Worm (Caenorhabditis elegans) whole organism, L2 larva: ENCODE results near the gene pmp-1.

Experiments
- C34F6.9 ChIP-seq: fragments of 150-350 bp; optimal IDR thresholded peaks from 2 replicates; lab custom pipeline; 2014; ENCODE audit warnings: missing biosample characterization, missing genetic modification characterization
- F13H6.1 ChIP-seq: sonication (generic microtip); optimal IDR thresholded peaks from 2 replicates; lab custom pipeline; 2016; ENCODE audit warnings: missing genetic modification characterization, missing compliant biosample characterization
- R02D3.7 ChIP-seq: fragments of 150-350 bp; optimal IDR thresholded peaks from 2 replicates; lab custom pipeline; 2014; ENCODE audit warnings: missing biosample characterization, missing genetic modification characterization
- Y55F3AM.14 ChIP-seq: fragments of 200-800 bp; sonication (Bioruptor generic); optimal IDR thresholded peaks from 2 replicates; lab custom pipeline; 2018; ENCODE audit warnings: mild to moderate bottlenecking, missing genetic modification characterization, missing compliant biosample characterization
- ZK546.5 ChIP-seq: sonication (generic microtip); optimal IDR thresholded peaks from 2 replicates; lab custom pipeline; 2017; ENCODE audit warnings: missing biosample characterization, missing genetic modification characterization
- alr-1 ChIP-seq: fragments of 150-350 bp; optimal IDR thresholded peaks from 2 replicates; lab custom pipeline; 2014; ENCODE audit warnings: missing biosample characterization, missing genetic modification characterization
- aly-2 ChIP-seq: fragments of 150-350 bp; optimal IDR thresholded peaks from 2 replicates; lab custom pipeline; 2014; ENCODE audit warnings: missing biosample characterization, missing genetic modification characterization
- ama-1 ChIP-seq: fragments of 150-350 bp; optimal IDR thresholded peaks from 2 replicates; lab custom pipeline; 2018; ENCODE audit warnings: inconsistent platforms
- ceh-16 ChIP-seq: fragments of 150-350 bp; optimal IDR thresholded peaks from 2 replicates; lab custom pipeline; 2014; ENCODE audit warnings: missing biosample characterization, missing genetic modification characterization
- ceh-82 ChIP-seq: fragments of 150-350 bp; optimal IDR thresholded peaks from 2 replicates; lab custom pipeline; 2014; ENCODE audit warnings: missing biosample characterization, missing genetic modification characterization
- crh-2 ChIP-seq: sonication (generic microtip); optimal IDR thresholded peaks from 2 replicates; lab custom pipeline; 2017; ENCODE audit warnings: missing biosample characterization, missing genetic modification characterization
- egl-27 ChIP-seq: sonication (generic microtip); optimal IDR thresholded peaks from 3 replicates; lab custom pipeline; 2017; ENCODE audit warnings: missing biosample characterization, missing genetic modification reagents, missing genetic modification characterization
- elt-1 ChIP-seq: fragments of 150-350 bp; optimal IDR thresholded peaks from 2 replicates; lab custom pipeline; 2014; ENCODE audit warnings: missing biosample characterization, missing genetic modification characterization
- elt-3 ChIP-seq: sonication (generic microtip); optimal IDR thresholded peaks from 2 replicates; lab custom pipeline; 2017; ENCODE audit warnings: missing biosample characterization, missing genetic modification characterization
- fos-1 ChIP-seq: fragments of 150-350 bp; optimal IDR thresholded peaks from 2 replicates; lab custom pipeline; 2014; ENCODE audit warnings: missing biosample characterization, missing genetic modification characterization
- gmeb-1 ChIP-seq: fragments of 150-350 bp; optimal IDR thresholded peaks from 2 replicates; lab custom pipeline; 2014; ENCODE audit warnings: missing biosample characterization, missing genetic modification characterization
- lin-11 ChIP-seq: fragments of 150-350 bp; sonication (generic microtip); optimal IDR thresholded peaks from 2 replicates; lab custom pipeline; 2014; ENCODE audit warnings: missing biosample characterization, missing genetic modification characterization, inconsistent platforms, mixed read lengths
- lin-13 ChIP-seq: fragments of 150-350 bp; optimal IDR thresholded peaks from 2 replicates; lab custom pipeline; 2014; ENCODE audit warnings: missing biosample characterization, missing genetic modification reagents, missing genetic modification characterization
- lsy-2 ChIP-seq, 2 experiments: fragments of 150-350 bp in 1 of 2; sonication (generic microtip) in 1 of 2; optimal IDR thresholded peaks; 2 replicates each; lab custom pipeline; 2014 to 2017; ENCODE audit warnings: missing biosample characterization in 2 of 2, missing genetic modification characterization in 2 of 2
- mab-5 ChIP-seq: fragments of 150-350 bp; optimal IDR thresholded peaks from 2 replicates; lab custom pipeline; 2014; ENCODE audit warnings: missing biosample characterization, missing genetic modification characterization
- mbf-1 ChIP-seq: sonication (generic microtip); optimal IDR thresholded peaks from 2 replicates; lab custom pipeline; 2017; ENCODE audit warnings: missing biosample characterization, missing genetic modification characterization
- nhr-129 ChIP-seq: fragments of 150-350 bp; optimal IDR thresholded peaks from 2 replicates; lab custom pipeline; 2014; ENCODE audit warnings: missing biosample characterization, missing genetic modification characterization
- nhr-237 ChIP-seq: fragments of 150-350 bp; optimal IDR thresholded peaks from 2 replicates; lab custom pipeline; 2014; ENCODE audit warnings: missing biosample characterization, missing genetic modification characterization
- nhr-25 ChIP-seq: fragments of 150-350 bp; sonication (generic microtip); optimal IDR thresholded peaks from 3 replicates; lab custom pipeline; 2014; ENCODE audit warnings: missing biosample characterization, missing genetic modification characterization
- nhr-6 ChIP-seq: fragments of 150-350 bp; optimal IDR thresholded peaks from 2 replicates; lab custom pipeline; 2014; ENCODE audit warnings: missing biosample characterization, missing genetic modification characterization
- nhr-77 ChIP-seq: fragments of 150-350 bp; optimal IDR thresholded peaks from 2 replicates; lab custom pipeline; 2014; ENCODE audit warnings: missing biosample characterization, missing genetic modification characterization
- sem-4 ChIP-seq: fragments of 150-350 bp; optimal IDR thresholded peaks from 2 replicates; lab custom pipeline; 2014; ENCODE audit warnings: missing biosample characterization, missing genetic modification reagents, missing genetic modification characterization
- skn-1 ChIP-seq: sonication (generic microtip); optimal IDR thresholded peaks from 2 replicates; lab custom pipeline; 2017; ENCODE audit warnings: missing biosample characterization, missing genetic modification characterization
- sma-3 ChIP-seq: sonication (generic microtip); optimal IDR thresholded peaks from 2 replicates; lab custom pipeline; 2016; ENCODE audit warnings: missing genetic modification reagents, missing genetic modification characterization, missing compliant biosample characterization
- sma-9 ChIP-seq, 2 experiments: fragments of 150-350 bp in 1 of 2; sonication (generic microtip) in 1 of 2; optimal IDR thresholded peaks; 2 replicates each; lab custom pipeline; 2014 to 2016; ENCODE audit warnings: missing genetic modification characterization in 2 of 2, mild to moderate bottlenecking in 1 of 2, missing biosample characterization in 1 of 2, missing compliant biosample characterization in 1 of 2, missing genetic modification reagents in 1 of 2, moderate library complexity in 1 of 2
- unc-39 ChIP-seq: fragments of 150-350 bp; optimal IDR thresholded peaks from 2 replicates; lab custom pipeline; 2014; ENCODE audit warnings: missing biosample characterization, missing genetic modification characterization
- unc-55 ChIP-seq: fragments of 150-350 bp; sonication (generic microtip); optimal IDR thresholded peaks from 3 replicates; lab custom pipeline; 2014; ENCODE audit warnings: missing biosample characterization, missing genetic modification reagents, missing genetic modification characterization
- unc-62 ChIP-seq: fragments of 150-350 bp; optimal IDR thresholded peaks from 2 replicates; lab custom pipeline; 2014; ENCODE audit warnings: missing biosample characterization, missing genetic modification reagents, missing genetic modification characterization
- zag-1 ChIP-seq: fragments of 150-350 bp; optimal IDR thresholded peaks from 2 replicates; lab custom pipeline; 2014; ENCODE audit warnings: missing biosample characterization, missing genetic modification characterization
- ztf-1 ChIP-seq: fragments of 200-800 bp; sonication (Bioruptor generic); conservative IDR thresholded peaks from 2 replicates; pipeline ENCODE4 v1.3.6; 2022; ENCODE audit warnings: missing genetic modification characterization, missing compliant biosample characterization
- ztf-4 ChIP-seq: fragments of 150-350 bp; optimal IDR thresholded peaks from 2 replicates; lab custom pipeline; 2014; ENCODE audit warnings: missing biosample characterization, missing genetic modification characterization

The pmp-1 gene

ce11 chrII:6890095-6890494 lies 6.5 kb upstream of the pmp-1 start, which contains the start of gene acer-1:
Gene acer-1 (minus strand): TSS chrII:6890400.
- no peak for TF ChIP-seq ZK546.5 (tag; lab: Kevin White, UChicago)
- no peak for TF ChIP-seq nhr-77
- peak; percentile 21 for TF ChIP-seq nhr-129
- peak; percentile 28 for TF ChIP-seq Y55F3AM.14 (GFP tag; lab: Kevin White, UChicago)
- TF ChIP-seq ama-1, result peak; percentile 49
- no peak for TF ChIP-seq aly-2 (tag; lab: Kevin White, UChicago)
- TF ChIP-seq ceh-16 (tag; lab: Kevin White, UChicago), result no peak
- no peak for TF ChIP-seq unc-62 (GFP tag; lab: Kevin White, UChicago)
- no peak for TF ChIP-seq lin-11 (tag; lab: Kevin White, UChicago)
- no peak for TF ChIP-seq zag-1 (tag; lab: Kevin White, UChicago)
- TF ChIP-seq lsy-2 (tag; optimal IDR thresholded peaks at IDR 0.05; lab: Kevin White, UChicago), result no peak
- TF ChIP-seq, all 48 proteins: peak for 3

- TF ChIP-seq nhr-77 (no peak), elt-3 (tag; lab: Kevin White, UChicago) (no peak), C34F6.9 (tag; lab: Kevin White, UChicago) (no peak), alr-1 (no peak), nhr-25 (tag; lab: Kevin White, UChicago) (no peak), gmeb-1 (tag; lab: Kevin White, UChicago) (peak; percentile 15), egl-27 (tag; lab: Kevin White, UChicago) (no peak), Y55F3AM.14 (GFP tag; lab: Kevin White, UChicago) (no peak), mbf-1 (no peak)
- TF ChIP-seq, all 48 proteins: peak for 1
Measured at ce11 chrII:6889580-6889922, 6.0 kb upstream of the pmp-1 start.

- TF ChIP-seq ama-1 (peak; percentile 81), ceh-16 (tag; lab: Kevin White, UChicago) (peak; percentile 3), F13H6.1 (tag; lab: Kevin White, UChicago) (no peak)
Measured at ce11 chrII:6888661-6889579, 5.4 kb upstream of the pmp-1 start.

- TF ChIP-seq elt-1 (tag; lab: Kevin White, UChicago), result no peak
- no peak for TF ChIP-seq ceh-82 (tag; lab: Kevin White, UChicago)
- peak; percentile 89 for TF ChIP-seq ztf-4 (tag; lab: Kevin White, UChicago)
- TF ChIP-seq mbf-1, result no peak
- TF ChIP-seq unc-55, result peak; percentile 18
- no peak for TF ChIP-seq ceh-16 (tag; lab: Kevin White, UChicago)
- TF ChIP-seq unc-39 (tag; lab: Kevin White, UChicago), result no peak
- TF ChIP-seq nhr-237 (tag; lab: Kevin White, UChicago), result no peak
- TF ChIP-seq C34F6.9 (tag; lab: Kevin White, UChicago), result peak; percentile 16
- TF ChIP-seq nhr-6 (tag; lab: Kevin White, UChicago), result peak; percentile 46
- TF ChIP-seq sem-4 (tag; lab: Kevin White, UChicago), result peak; percentile 32
- peak; percentile 49 for TF ChIP-seq sma-9 (GFP tag; optimal IDR thresholded peaks at IDR 0.05; lab: Kevin White, UChicago)
- no peak for TF ChIP-seq sma-9 (tag; optimal IDR thresholded peaks at IDR 0.05; lab: Kevin White, UChicago)
- no peak for TF ChIP-seq ztf-1 (GFP tag; lab: Robert Waterston, UW)
- peak; percentile 68 for TF ChIP-seq lin-13 (GFP tag; lab: Kevin White, UChicago)
- no peak for TF ChIP-seq skn-1
- peak; percentile 62 for TF ChIP-seq gmeb-1 (tag; lab: Kevin White, UChicago)
- peak in 1 of 2 experiments; percentile 74 for TF ChIP-seq lsy-2 (tag; optimal IDR thresholded peaks at IDR 0.05; lab: Kevin White, UChicago)
- TF ChIP-seq fos-1 (tag; lab: Kevin White, UChicago), result no peak
- peak; percentile 3 for TF ChIP-seq mab-5 (tag; lab: Kevin White, UChicago)
- TF ChIP-seq crh-2 (tag; lab: Kevin White, UChicago), result peak; percentile 79
- TF ChIP-seq Y55F3AM.14 (GFP tag; lab: Kevin White, UChicago), result peak; percentile 42
- no peak for TF ChIP-seq R02D3.7 (tag; lab: Kevin White, UChicago)
- no peak for TF ChIP-seq unc-62 (GFP tag; lab: Kevin White, UChicago)
- TF ChIP-seq F13H6.1 (tag; lab: Kevin White, UChicago), result peak; percentile 35
- peak; percentile 36 for TF ChIP-seq sma-3
- peak; percentile 25 for TF ChIP-seq nhr-25 (tag; lab: Kevin White, UChicago)
- no peak for TF ChIP-seq egl-27 (tag; lab: Kevin White, UChicago)
- peak; percentile 36 for TF ChIP-seq nhr-129
- peak; percentile 63 for TF ChIP-seq ama-1
Measured at ce11 chrII:6888211-6888610, 4.7 kb upstream of the pmp-1 start.
